Worm (Caenorhabditis elegans): ENCODE data around the gene srx-47.

The srx-47 gene

ce11 chrV:9338452-9338851 is 11.3 kb upstream of the srx-47 start:
- TF ChIP-seq mdl-1 (tag; optimal IDR thresholded peaks at IDR 0.05) (no peak), Y55F3AM.14 (GFP tag; optimal IDR thresholded peaks at IDR 0.05) (peak; percentile 53), nhr-11 (tag; optimal IDR thresholded peaks at IDR 0.05) (no peak), lin-39 (tag; optimal IDR thresholded peaks at IDR 0.05) (no peak), ama-1 (optimal IDR thresholded peaks at IDR 0.05) (peak; percentile 59), unc-39 (tag; optimal IDR thresholded peaks at IDR 0.05) (no peak), lin-11 (tag; optimal IDR thresholded peaks at IDR 0.05) (no peak), nhr-25 (tag; optimal IDR thresholded peaks at IDR 0.05) (peak; percentile 21), aly-2 (tag; optimal IDR thresholded peaks at IDR 0.05) (no peak), F13H6.1 (tag; optimal IDR thresholded peaks at IDR 0.05) (no peak), sma-9 (GFP tag; optimal IDR thresholded peaks at IDR 0.05) (peak; percentile 44), sma-9 (tag; optimal IDR thresholded peaks at IDR 0.05) (no peak), crh-2 (tag; optimal IDR thresholded peaks at IDR 0.05) (no peak), peb-1 (tag; optimal IDR thresholded peaks at IDR 0.05) (no peak), alr-1 (tag; optimal IDR thresholded peaks at IDR 0.05) (no peak), nhr-10 (tag; optimal IDR thresholded peaks at IDR 0.05) (no peak), sem-4 (tag; optimal IDR thresholded peaks at IDR 0.05) (no peak), C34F6.9 (tag; optimal IDR thresholded peaks at IDR 0.05) (no peak), nhr-12 (tag; optimal IDR thresholded peaks at IDR 0.05) (no peak), elt-1 (tag; optimal IDR thresholded peaks at IDR 0.05) (no peak), nhr-237 (tag; optimal IDR thresholded peaks at IDR 0.05) (no peak), nhr-23 (tag; optimal IDR thresholded peaks at IDR 0.05) (no peak), blmp-1 (tag; optimal IDR thresholded peaks at IDR 0.05; ENCODE audit: insufficient read depth) (no peak), mab-5 (tag; optimal IDR thresholded peaks at IDR 0.05) (no peak), ceh-16 (tag; optimal IDR thresholded peaks at IDR 0.05) (no peak), ceh-82 (tag; optimal IDR thresholded peaks at IDR 0.05) (no peak), nhr-21 (tag; optimal IDR thresholded peaks at IDR 0.05) (no peak), dmd-4 (tag; optimal IDR thresholded peaks at IDR 0.05) (no peak), ztf-1 (GFP tag; conservative IDR thresholded peaks at IDR 0.05) (no peak), gmeb-1 (tag; optimal IDR thresholded peaks at IDR 0.05) (no peak), lin-13 (GFP tag; optimal IDR thresholded peaks at IDR 0.05) (no peak), sma-3 (GFP tag; optimal IDR thresholded peaks at IDR 0.05) (peak; percentile 51), fos-1 (tag; optimal IDR thresholded peaks at IDR 0.05) (no peak), ZK546.5 (tag; optimal IDR thresholded peaks at IDR 0.05) (no peak), unc-55 (GFP tag; optimal IDR thresholded peaks at IDR 0.05) (no peak), lsy-2 (tag; optimal IDR thresholded peaks at IDR 0.05) (no peak), nhr-129 (tag; optimal IDR thresholded peaks at IDR 0.05) (peak; percentile 55), R02D3.7 (tag; optimal IDR thresholded peaks at IDR 0.05) (no peak), nhr-6 (tag; optimal IDR thresholded peaks at IDR 0.05) (peak; percentile 2)

ce11 chrV:9340318-9340717 is 9.5 kb upstream of the srx-47 start:
- no peak for TF ChIP-seq nhr-25 (tag; optimal IDR thresholded peaks at IDR 0.05)
- peak; percentile 78 for TF ChIP-seq ama-1 (optimal IDR thresholded peaks at IDR 0.05)
- peak; percentile 2 for TF ChIP-seq lin-13 (GFP tag; optimal IDR thresholded peaks at IDR 0.05)
- peak in 1 of 2 experiments; percentile 16 for TF ChIP-seq lsy-2 (tag; optimal IDR thresholded peaks at IDR 0.05)
- TF ChIP-seq nhr-129 (tag; optimal IDR thresholded peaks at IDR 0.05): peak; percentile 42
- TF ChIP-seq sma-3 (GFP tag; optimal IDR thresholded peaks at IDR 0.05): peak; percentile 6
- TF ChIP-seq sma-9 (GFP tag; optimal IDR thresholded peaks at IDR 0.05): peak; percentile 31
- TF ChIP-seq sma-9 (tag; optimal IDR thresholded peaks at IDR 0.05): no peak
- TF ChIP-seq unc-39 (tag; optimal IDR thresholded peaks at IDR 0.05): no peak

- TF ChIP-seq R02D3.7 (tag; optimal IDR thresholded peaks at IDR 0.05) (no peak), blmp-1 (tag; optimal IDR thresholded peaks at IDR 0.05; ENCODE audit: insufficient read depth) (no peak), ama-1 (optimal IDR thresholded peaks at IDR 0.05) (peak; percentile 75), gmeb-1 (tag; optimal IDR thresholded peaks at IDR 0.05) (peak; percentile 29), zag-1 (tag; optimal IDR thresholded peaks at IDR 0.05) (no peak), nhr-21 (tag; optimal IDR thresholded peaks at IDR 0.05) (no peak), sma-9 (GFP tag; optimal IDR thresholded peaks at IDR 0.05) (no peak), sma-9 (tag; optimal IDR thresholded peaks at IDR 0.05) (no peak), dmd-4 (tag; optimal IDR thresholded peaks at IDR 0.05) (no peak), fos-1 (tag; optimal IDR thresholded peaks at IDR 0.05) (no peak), unc-55 (GFP tag; optimal IDR thresholded peaks at IDR 0.05) (peak; percentile 1), lsy-2 (tag; optimal IDR thresholded peaks at IDR 0.05) (peak in 1 of 2 experiments; percentile 17), ztf-4 (tag; optimal IDR thresholded peaks at IDR 0.05) (peak; percentile 27), unc-39 (tag; optimal IDR thresholded peaks at IDR 0.05) (no peak)
Measured at ce11 chrV:9342965-9343628, 6.7 kb upstream of the srx-47 start.

Measured in whole organism, L2 larva.